Worm (Caenorhabditis elegans): Measurements from ENCODE around the gene ZK593.3.

ce11 chrIV:10918877-10919560, 3.5 kb downstream of the ZK593.3 start:
- TF ChIP-seq flt-1 (GFP tag; IDR thresholded peaks at IDR 0.05) (no peak), tra-4 (tag; optimal IDR thresholded peaks at IDR 0.05) (no peak), ama-1 (optimal IDR thresholded peaks at IDR 0.05) (no peak), hnd-1 (tag; optimal IDR thresholded peaks at IDR 0.05) (no peak), tbx-37 (GFP tag; conservative IDR thresholded peaks at IDR 0.05) (no peak)
